Fruit fly (Drosophila melanogaster) whole organism, embryonic: Measurements from ENCODE around the gene eIF3d1.
A peak's percentile ranks its signal among the peaks of the same experiment; 100 is the strongest.

Experiments
- ATbp ChIP-seq: fragments of 200-800 bp; sonication (Bioruptor generic); optimal IDR thresholded peaks from 2 replicates; lab custom pipeline; 2017; ENCODE audit warnings: missing biosample characterization, mild to moderate bottlenecking, missing genetic modification characterization, missing genetic modification reagents
- Atf6 ChIP-seq: fragments of 200-800 bp; sonication (Bioruptor generic); IDR thresholded peaks from 2 replicates; pipeline ENCODE4 v1.3.6; 2022; ENCODE audit warnings: missing biosample characterization, missing genetic modification characterization
- B-H1 ChIP-seq: fragments of 200-800 bp; sonication (Bioruptor generic); IDR thresholded peaks from 3 replicates; pipeline ENCODE4 v1.3.6; 2022; ENCODE audit warnings: missing biosample characterization, missing genetic modification characterization
- BEAF-32 ChIP-seq: fragments of 200-800 bp; sonication (Bioruptor generic); optimal IDR thresholded peaks from 3 replicates; lab custom pipeline; 2017; ENCODE audit warnings: missing biosample characterization, missing genetic modification characterization, mild to moderate bottlenecking, moderate library complexity, missing genetic modification reagents
- CG10366 ChIP-seq: fragments of 200-800 bp; sonication (Bioruptor generic); IDR thresholded peaks from 2 replicates; pipeline ENCODE4 v1.3.6; 2022; ENCODE audit warnings: missing biosample characterization, missing genetic modification characterization
- CG12769 ChIP-seq: fragments of 200-800 bp; sonication (Bioruptor generic); optimal IDR thresholded peaks from 2 replicates; lab custom pipeline; 2019; ENCODE audit warnings: missing biosample characterization, mild to moderate bottlenecking, missing genetic modification characterization, moderate library complexity
- CG13287 ChIP-seq: fragments of 200-800 bp; sonication (Bioruptor generic); IDR thresholded peaks from 2 replicates; pipeline ENCODE4 v1.3.6; 2022; ENCODE audit warnings: missing biosample characterization, missing genetic modification characterization; ENCODE audit not compliant: partially characterized antibody
- CG13296 ChIP-seq: fragments of 200-800 bp; sonication (Bioruptor generic); optimal IDR thresholded peaks from 3 replicates; lab custom pipeline; 2018; ENCODE audit warnings: missing biosample characterization, mild to moderate bottlenecking, missing genetic modification characterization
- CG15479 ChIP-seq: fragments of 200-800 bp; sonication (Bioruptor generic); optimal IDR thresholded peaks from 3 replicates; lab custom pipeline; 2019; ENCODE audit warnings: missing biosample characterization, mild to moderate bottlenecking, missing genetic modification characterization, moderate library complexity
- CG17186 ChIP-seq: fragments of 200-800 bp; sonication (Bioruptor generic); optimal IDR thresholded peaks from 3 replicates; lab custom pipeline; 2017; ENCODE audit warnings: missing biosample characterization, missing genetic modification reagents, missing genetic modification characterization
- CG17359 ChIP-seq: fragments of 200-800 bp; sonication (Bioruptor generic); optimal IDR thresholded peaks from 3 replicates; lab custom pipeline; 2018; ENCODE audit warnings: missing biosample characterization, mild to moderate bottlenecking, missing genetic modification characterization, moderate library complexity
- CG18599 ChIP-seq: fragments of 200-800 bp; sonication (Bioruptor generic); optimal IDR thresholded peaks from 3 replicates; lab custom pipeline; 2017; ENCODE audit warnings: missing biosample characterization, missing genetic modification characterization, mild to moderate bottlenecking, moderate library complexity, missing genetic modification reagents
- CG2116 ChIP-seq: fragments of 200-800 bp; sonication (Bioruptor generic); optimal IDR thresholded peaks from 3 replicates; lab custom pipeline; 2018; ENCODE audit warnings: missing biosample characterization, mild to moderate bottlenecking, missing genetic modification characterization
- CG2889 ChIP-seq: fragments of 200-800 bp; sonication (Bioruptor generic); IDR thresholded peaks from 3 replicates; pipeline ENCODE4 v1.3.6; 2022; ENCODE audit warnings: missing biosample characterization, missing genetic modification characterization
- CG3407 ChIP-seq: fragments of 200-800 bp; sonication (Bioruptor generic); optimal IDR thresholded peaks from 2 replicates; lab custom pipeline; 2018; ENCODE audit warnings: missing biosample characterization, mild to moderate bottlenecking, missing genetic modification characterization
- CG34224 ChIP-seq: fragments of 200-800 bp; sonication (Bioruptor generic); IDR thresholded peaks from 3 replicates; pipeline ENCODE4 v1.3.6; 2022; ENCODE audit warnings: missing biosample characterization, missing genetic modification characterization; ENCODE audit not compliant: partially characterized antibody
- CG4730 ChIP-seq: fragments of 200-800 bp; sonication (Bioruptor generic); IDR thresholded peaks from 2 replicates; pipeline ENCODE4 v1.3.6; 2022; ENCODE audit warnings: missing biosample characterization, missing genetic modification characterization
- CG4820 ChIP-seq: fragments of 200-800 bp; sonication (Bioruptor generic); optimal IDR thresholded peaks from 3 replicates; lab custom pipeline; 2016; ENCODE audit warnings: missing biosample characterization, missing genetic modification characterization
- CG7372 ChIP-seq: fragments of 200-800 bp; sonication (Bioruptor generic); IDR thresholded peaks from 2 replicates; pipeline ENCODE4 v1.3.6; 2022; ENCODE audit warnings: missing biosample characterization, missing genetic modification characterization
- CG7839 ChIP-seq: fragments of 200-800 bp; sonication (Bioruptor generic); optimal IDR thresholded peaks from 3 replicates; lab custom pipeline; 2018; ENCODE audit warnings: missing biosample characterization, mild to moderate bottlenecking, missing genetic modification characterization, moderate library complexity
- CG7928 ChIP-seq: fragments of 200-800 bp; sonication (Bioruptor generic); optimal IDR thresholded peaks from 2 replicates; lab custom pipeline; 2017; ENCODE audit warnings: missing biosample characterization, mild to moderate bottlenecking, missing genetic modification characterization
- CG8290 ChIP-seq, 3 experiments: fragments of 200-800 bp; sonication (Bioruptor generic); optimal IDR thresholded peaks; 2 replicates each; lab custom pipeline; 2016 to 2019; ENCODE audit warnings: missing biosample characterization in 3 of 3, missing genetic modification characterization in 3 of 3, mild to moderate bottlenecking in 2 of 3, moderate library complexity in 1 of 3
- CG8359 ChIP-seq: fragments of 200-800 bp; sonication (Bioruptor generic); optimal IDR thresholded peaks from 2 replicates; lab custom pipeline; 2017; ENCODE audit warnings: missing biosample characterization, mild to moderate bottlenecking, missing genetic modification characterization, borderline replicate concordance
- CG9817 ChIP-seq: fragments of 200-800 bp; sonication (Bioruptor generic); optimal IDR thresholded peaks from 2 replicates; lab custom pipeline; 2018; ENCODE audit warnings: missing biosample characterization, mild to moderate bottlenecking, missing genetic modification characterization, moderate library complexity
- CkIIα-i1 ChIP-seq: fragments of 200-800 bp; sonication (Bioruptor generic); IDR thresholded peaks from 2 replicates; pipeline ENCODE4 v1.3.6; 2022; ENCODE audit warnings: missing biosample characterization, missing genetic modification characterization
- E2f2 ChIP-seq: fragments of 200-800 bp; sonication (Bioruptor generic); IDR thresholded peaks from 2 replicates; pipeline ENCODE4 v1.3.6; 2022; ENCODE audit warnings: missing biosample characterization, missing genetic modification characterization
- ERR ChIP-seq: fragments of 200-800 bp; sonication (Bioruptor generic); optimal IDR thresholded peaks from 2 replicates; lab custom pipeline; 2016; ENCODE audit warnings: missing biosample characterization, missing genetic modification characterization
- Hmr ChIP-seq: fragments of 200-800 bp; sonication (Bioruptor generic); optimal IDR thresholded peaks from 3 replicates; lab custom pipeline; 2017; ENCODE audit warnings: mild to moderate bottlenecking, missing biosample characterization, missing genetic modification reagents, missing genetic modification characterization
- Lhr ChIP-seq: fragments of 200-800 bp; sonication (Bioruptor generic); optimal IDR thresholded peaks from 3 replicates; lab custom pipeline; 2017; ENCODE audit warnings: mild to moderate bottlenecking, missing biosample characterization, missing genetic modification reagents, missing genetic modification characterization
- MESR4 ChIP-seq: fragments of 200-800 bp; sonication (Bioruptor generic); optimal IDR thresholded peaks from 2 replicates; lab custom pipeline; 2018; ENCODE audit warnings: missing biosample characterization, mild to moderate bottlenecking, missing genetic modification characterization, moderate library complexity
- Optix ChIP-seq: fragments of 200-800 bp; sonication (Bioruptor generic); IDR thresholded peaks from 3 replicates; pipeline ENCODE4 v1.3.6; 2022; ENCODE audit warnings: missing biosample characterization, missing genetic modification characterization
- Ssrp ChIP-seq: fragments of 200-800 bp; sonication (Bioruptor generic); optimal IDR thresholded peaks from 2 replicates; lab custom pipeline; 2018; ENCODE audit warnings: missing biosample characterization, mild to moderate bottlenecking, missing genetic modification characterization, moderate library complexity
- abd-A ChIP-seq: fragments of 200-800 bp; sonication (Bioruptor generic); optimal IDR thresholded peaks from 3 replicates; lab custom pipeline; 2019; ENCODE audit warnings: missing biosample characterization, mild to moderate bottlenecking, missing genetic modification characterization, moderate library complexity
- ato ChIP-seq: fragments of 200-800 bp; sonication (Bioruptor generic); IDR thresholded peaks from 2 replicates; pipeline ENCODE4 v1.3.6; 2022; ENCODE audit warnings: missing biosample characterization, missing genetic modification characterization; ENCODE audit not compliant: partially characterized antibody
- bcd ChIP-seq: fragments of 200-800 bp; sonication (Bioruptor generic); optimal IDR thresholded peaks from 2 replicates; lab custom pipeline; 2017; ENCODE audit warnings: missing biosample characterization, mild to moderate bottlenecking, missing genetic modification characterization
- chif ChIP-seq, 2 experiments: fragments of 200-800 bp; sonication (Bioruptor generic); optimal IDR thresholded peaks; 3 replicates each; lab custom pipeline; 2016; ENCODE audit warnings: missing biosample characterization in 2 of 2, missing genetic modification characterization in 2 of 2
- crol ChIP-seq: fragments of 200-800 bp; sonication (Bioruptor generic); IDR thresholded peaks from 2 replicates; pipeline ENCODE4 v1.3.6; 2022; ENCODE audit warnings: missing biosample characterization, missing genetic modification characterization
- dmrt99B ChIP-seq: fragments of 200-800 bp; sonication (Bioruptor generic); optimal IDR thresholded peaks from 2 replicates; lab custom pipeline; 2018; ENCODE audit warnings: missing biosample characterization, mild to moderate bottlenecking, missing genetic modification characterization, moderate library complexity
- emc ChIP-seq: fragments of 200-800 bp; sonication (Bioruptor generic); optimal IDR thresholded peaks from 2 replicates; lab custom pipeline; 2016; ENCODE audit warnings: missing biosample characterization, missing genetic modification characterization
- grau ChIP-seq: fragments of 200-800 bp; optimal IDR thresholded peaks from 3 replicates; lab custom pipeline; 2019; ENCODE audit warnings: missing biosample characterization, mild to moderate bottlenecking, missing genetic modification characterization, moderate library complexity
- gt ChIP-seq: fragments of 200-800 bp; sonication (Bioruptor generic); IDR thresholded peaks from 2 replicates; pipeline ENCODE4 v1.3.6; 2022; ENCODE audit warnings: missing biosample characterization, missing genetic modification characterization
- knrl ChIP-seq: fragments of 200-800 bp; sonication (Bioruptor generic); IDR thresholded peaks from 3 replicates; pipeline ENCODE4 v1.3.6; 2022; ENCODE audit warnings: missing biosample characterization, missing genetic modification characterization; ENCODE audit not compliant: partially characterized antibody
- nerfin-1 ChIP-seq: fragments of 200-800 bp; sonication (Bioruptor generic); optimal IDR thresholded peaks from 3 replicates; lab custom pipeline; 2019; ENCODE audit warnings: missing biosample characterization, mild to moderate bottlenecking, missing genetic modification characterization, moderate library complexity
- psq ChIP-seq: fragments of 200-800 bp; sonication (Bioruptor generic); optimal IDR thresholded peaks from 2 replicates; lab custom pipeline; 2017; ENCODE audit warnings: missing biosample characterization, missing genetic modification characterization
- sisA ChIP-seq: fragments of 200-800 bp; sonication (Bioruptor generic); IDR thresholded peaks from 2 replicates; pipeline ENCODE4 v1.3.6; 2022; ENCODE audit warnings: missing biosample characterization, missing genetic modification characterization
- ssp ChIP-seq: fragments of 200-800 bp; sonication (Bioruptor generic); IDR thresholded peaks from 2 replicates; pipeline ENCODE4 v1.3.6; 2022; ENCODE audit warnings: missing biosample characterization, missing genetic modification characterization
- twi ChIP-seq: fragments of 200-800 bp; optimal IDR thresholded peaks from 2 replicates; lab custom pipeline; 2019; ENCODE audit warnings: missing biosample characterization, mild to moderate bottlenecking, missing genetic modification characterization, moderate library complexity
- unc-4 ChIP-seq: fragments of 200-800 bp; sonication (Bioruptor generic); IDR thresholded peaks from 2 replicates; pipeline ENCODE4 v1.3.6; 2022; ENCODE audit warnings: missing biosample characterization, missing genetic modification characterization; ENCODE audit not compliant: partially characterized antibody

The eIF3d1 gene

dm6 chr3R:23725711-23726349 lies 46.0 kb downstream of the eIF3d1 start (continued):
- no peak for TF ChIP-seq CG34224 (GFP tag; lab: Robert Waterston, UW)
- no peak for TF ChIP-seq CG9817 (tag; lab: Kevin White, UChicago)
- no peak for TF ChIP-seq BEAF-32
- TF ChIP-seq CG17186 (GFP tag; lab: Kevin White, UChicago), result no peak
- TF ChIP-seq emc, result no peak
- TF ChIP-seq nerfin-1 (tag; lab: Kevin White, UChicago), result no peak
- no peak for TF ChIP-seq MESR4 (GFP tag; lab: Kevin White, UChicago)
- no peak for TF ChIP-seq twi (tag; lab: Kevin White, UChicago)
- TF ChIP-seq ato (GFP tag; lab: Robert Waterston, UW), result no peak
- no peak for TF ChIP-seq gt
- TF ChIP-seq Optix (GFP tag; lab: Robert Waterston, UW), result no peak
- 0 out of 2 replicates have a peak, but pooled peaks have one; percentile 7 for TF ChIP-seq CG13287 (GFP tag; lab: Robert Waterston, UW)
- no peak for TF ChIP-seq CG8290 (GFP tag; optimal IDR thresholded peaks at IDR 0.05; lab: Kevin White, UChicago)
- TF ChIP-seq CG8290 (tag; optimal IDR thresholded peaks at IDR 0.05; lab: Kevin White, UChicago), result peak in 1 of 2 experiments; percentile 65
- TF ChIP-seq CG7839 (tag; lab: Kevin White, UChicago), result no peak
- TF ChIP-seq B-H1 (GFP tag; lab: Robert Waterston, UW), result no peak
- TF ChIP-seq E2f2 (GFP tag; lab: Robert Waterston, UW), result no peak
- peak; percentile 39 for TF ChIP-seq ATbp (GFP tag; lab: Kevin White, UChicago)
- TF ChIP-seq Ssrp (tag; lab: Kevin White, UChicago), result no peak
- TF ChIP-seq CG4730 (GFP tag; lab: Robert Waterston, UW), result no peak
- TF ChIP-seq knrl (GFP tag; lab: Robert Waterston, UW), result no peak
- TF ChIP-seq abd-A (tag; lab: Kevin White, UChicago), result peak; percentile 71
- no peak for TF ChIP-seq CG15479 (GFP tag; lab: Kevin White, UChicago)
- no peak for TF ChIP-seq CG4820 (GFP tag; lab: Kevin White, UChicago)
- no peak for TF ChIP-seq ssp (GFP tag; lab: Robert Waterston, UW)
- TF ChIP-seq CG17359 (tag; lab: Kevin White, UChicago), result peak; percentile 18
- peak; percentile 53 for TF ChIP-seq Hmr
- no peak for TF ChIP-seq ERR (GFP tag; lab: Kevin White, UChicago)
- no peak for TF ChIP-seq psq (GFP tag; lab: Kevin White, UChicago)
- peak; percentile 10 for TF ChIP-seq CG3407 (GFP tag; lab: Kevin White, UChicago)
- TF ChIP-seq chif (GFP tag; optimal IDR thresholded peaks at IDR 0.05; lab: Kevin White, UChicago), result no peak
- peak; percentile 49; the same call in 1 of the 2 replicates for TF ChIP-seq CG7372
- TF ChIP-seq grau (tag; lab: Kevin White, UChicago), result no peak
- peak; percentile 61 for TF ChIP-seq CG13296 (GFP tag; lab: Kevin White, UChicago)
- TF ChIP-seq bcd (GFP tag; lab: Kevin White, UChicago), result no peak
- no peak for TF ChIP-seq CG8359
- no peak for TF ChIP-seq unc-4 (GFP tag; lab: Robert Waterston, UW)
- TF ChIP-seq Atf6 (GFP tag; lab: Robert Waterston, UW), result peak; percentile 49; the same call in 1 of the 2 replicates
- TF ChIP-seq CkIIα-i1 (GFP tag; lab: Robert Waterston, UW), result no peak
- peak; percentile 55 for TF ChIP-seq CG12769
- no peak for TF ChIP-seq crol (GFP tag; lab: Robert Waterston, UW)
- no peak for TF ChIP-seq CG7928 (GFP tag; lab: Kevin White, UChicago)
- no peak for TF ChIP-seq CG2889 (GFP tag; lab: Robert Waterston, UW)
- no peak for TF ChIP-seq dmrt99B (tag; lab: Kevin White, UChicago)
- no peak for TF ChIP-seq sisA (GFP tag; lab: Robert Waterston, UW)
- no peak for TF ChIP-seq CG2116 (GFP tag; lab: Kevin White, UChicago)
- TF ChIP-seq Lhr (GFP tag; lab: Kevin White, UChicago), result no peak
- TF ChIP-seq CG10366 (GFP tag; lab: Robert Waterston, UW), result no peak
- TF ChIP-seq CG18599 (GFP tag; lab: Kevin White, UChicago), result peak; percentile 66
